Worm (Caenorhabditis elegans) whole organism, midembryonic: ENCODE data around the gene nep-6.

Experiments used
- cog-1 ChIP-seq: sonication (generic microtip); optimal IDR thresholded peaks from 2 replicates; lab custom pipeline; 2016; ENCODE audit warnings: missing genetic modification characterization, missing compliant biosample characterization
- flt-1 ChIP-seq: fragments of 200-800 bp; sonication (Bioruptor generic); IDR thresholded peaks from 2 replicates; pipeline ENCODE4 v1.3.6; 2022; ENCODE audit warnings: missing genetic modification characterization, missing compliant biosample characterization
- klf-2 ChIP-seq: fragments of 200-800 bp; sonication (Bioruptor generic); conservative IDR thresholded peaks from 2 replicates; pipeline ENCODE4 v1.3.6; 2022; ENCODE audit warnings: missing genetic modification reagents, missing genetic modification characterization, missing compliant biosample characterization
- med-1 ChIP-seq: sonication (generic microtip); optimal IDR thresholded peaks from 2 replicates; lab custom pipeline; 2017; ENCODE audit warnings: missing genetic modification characterization, mild to moderate bottlenecking, missing compliant biosample characterization, antibody characterized with exemption, missing genetic modification reagents; ENCODE audit not compliant: insufficient read depth
- ref-1 ChIP-seq: fragments of 200-800 bp; sonication (Bioruptor generic); conservative IDR thresholded peaks from 2 replicates; pipeline ENCODE4 v1.3.6; 2022; ENCODE audit warnings: missing genetic modification reagents, missing genetic modification characterization, missing compliant biosample characterization
- tab-1 ChIP-seq: fragments of 200-800 bp; sonication (Bioruptor generic); IDR thresholded peaks from 2 replicates; pipeline ENCODE4 v1.3.6; 2022; ENCODE audit warnings: missing genetic modification characterization, missing compliant biosample characterization
- ztf-23 ChIP-seq: fragments of 200-800 bp; sonication (Bioruptor generic); IDR thresholded peaks from 2 replicates; pipeline ENCODE4 v1.3.6; 2022; ENCODE audit warnings: missing genetic modification reagents, missing genetic modification characterization, missing compliant biosample characterization
- ztf-29 ChIP-seq: fragments of 200-800 bp; sonication (Bioruptor generic); IDR thresholded peaks from 2 replicates; pipeline ENCODE4 v1.3.6; 2022; ENCODE audit warnings: missing genetic modification reagents, missing genetic modification characterization, missing compliant biosample characterization

DNA sequence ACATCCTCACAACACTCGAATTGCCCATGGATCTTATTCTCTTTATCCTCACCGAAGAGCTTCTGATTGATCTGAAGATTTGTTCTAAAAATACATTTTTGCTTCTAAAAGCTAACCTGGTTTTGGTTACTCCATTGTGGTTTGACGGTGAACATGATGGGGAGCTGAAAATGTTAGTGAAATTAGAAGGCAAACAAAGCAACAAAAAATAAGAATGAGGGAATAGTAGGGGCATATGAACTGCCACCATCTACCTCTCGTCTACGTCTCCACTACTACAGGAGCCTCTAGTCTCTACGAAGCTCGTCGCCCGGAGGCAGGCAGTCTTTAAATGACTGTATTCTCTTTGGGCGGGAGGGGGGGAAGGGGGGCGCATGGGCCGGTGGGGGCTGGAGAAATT lies 30.9 kb upstream of the nep-6 start, which contains the start of gene T06D4.2:
- TF ChIP-seq med-1 (GFP tag; lab: Kevin White, UChicago) (no peak), tab-1 (GFP tag; lab: Robert Waterston, UW) (no peak), ref-1 (no peak), flt-1 (GFP tag; lab: Robert Waterston, UW) (no peak), ztf-23 (no peak), klf-2 (no peak), cog-1 (tag; lab: Kevin White, UChicago) (no peak), ztf-29 (GFP tag; lab: Robert Waterston, UW) (no peak)
